Worm (Caenorhabditis elegans): ENCODE data around the gene npp-25.

The npp-25 gene

DNA sequence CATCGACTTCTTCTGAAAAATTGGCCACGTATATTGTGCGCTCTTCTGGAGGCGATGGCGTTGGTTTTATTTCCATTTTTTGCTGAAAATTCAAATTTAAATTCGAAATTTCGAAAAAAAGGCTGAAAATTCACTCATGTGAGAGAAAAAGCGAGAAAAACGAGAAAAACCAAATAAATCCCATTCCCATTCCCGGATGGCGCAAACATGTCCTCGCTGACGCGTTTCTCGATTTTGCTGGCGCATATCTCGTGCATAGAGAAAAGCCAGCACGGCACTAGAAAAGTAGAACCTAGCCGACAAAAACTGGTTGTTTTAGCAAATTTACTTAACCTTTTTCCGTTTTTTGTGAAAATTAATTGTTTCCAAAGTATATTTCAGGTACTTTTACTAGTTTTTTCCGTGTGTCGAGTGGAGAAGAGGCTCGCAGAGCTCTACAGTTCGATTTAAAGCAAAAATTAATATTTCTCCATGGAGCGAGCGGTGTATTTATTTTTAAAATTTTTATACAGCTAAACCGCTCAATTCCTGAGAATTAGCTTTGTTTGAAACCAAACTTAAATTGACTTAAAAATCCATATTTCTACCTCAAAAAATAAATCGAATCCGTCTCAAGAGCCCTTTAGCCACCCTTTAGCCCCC is 6.1 kb upstream of the npp-25 start, which contains the start of gene rbm-7 (continued):
- peak; percentile 30 for TF ChIP-seq R02D3.7 (tag; optimal IDR thresholded peaks at IDR 0.05)
- peak; percentile 58 for TF ChIP-seq lin-13 (GFP tag; optimal IDR thresholded peaks at IDR 0.05)
- TF ChIP-seq peb-1 (tag; optimal IDR thresholded peaks at IDR 0.05): no peak
- peak; percentile 81 for TF ChIP-seq gmeb-1 (tag; optimal IDR thresholded peaks at IDR 0.05)
- peak; percentile 67 for TF ChIP-seq lin-11 (tag; optimal IDR thresholded peaks at IDR 0.05)

DNA sequence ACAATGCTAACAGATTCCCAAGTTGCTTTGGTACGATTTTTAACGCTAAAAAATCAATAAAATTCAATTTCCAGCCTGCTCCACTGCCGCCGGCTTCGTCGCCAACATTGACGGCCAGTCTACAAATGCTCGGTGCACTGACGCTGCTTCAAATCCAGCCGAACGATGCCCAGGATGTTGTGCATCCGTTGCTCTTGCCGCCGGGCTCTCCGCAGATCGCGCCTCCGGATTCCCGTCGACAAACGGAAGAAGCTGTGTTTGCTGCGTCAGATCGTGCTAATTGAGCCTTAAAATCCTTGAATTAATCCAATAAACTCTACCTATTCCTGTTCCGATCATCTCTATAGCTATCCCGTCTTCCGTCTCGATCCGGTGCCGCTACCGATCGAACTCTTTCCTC is 5.3 kb upstream of the npp-25 start:
- TF ChIP-seq ama-1 (optimal IDR thresholded peaks at IDR 0.05) (no peak), lin-11 (tag; optimal IDR thresholded peaks at IDR 0.05) (no peak), skn-1 (tag; optimal IDR thresholded peaks at IDR 0.05) (no peak), lin-13 (GFP tag; optimal IDR thresholded peaks at IDR 0.05) (no peak), ZK546.5 (tag; optimal IDR thresholded peaks at IDR 0.05) (no peak), C34F6.9 (tag; optimal IDR thresholded peaks at IDR 0.05) (no peak), R02D3.7 (tag; optimal IDR thresholded peaks at IDR 0.05) (no peak), Y55F3AM.14 (GFP tag; optimal IDR thresholded peaks at IDR 0.05) (no peak), mab-5 (tag; optimal IDR thresholded peaks at IDR 0.05) (no peak), gmeb-1 (tag; optimal IDR thresholded peaks at IDR 0.05) (no peak), elt-1 (tag; optimal IDR thresholded peaks at IDR 0.05) (no peak), nhr-6 (tag; optimal IDR thresholded peaks at IDR 0.05) (no peak), snpc-4 (tag; optimal IDR thresholded peaks at IDR 0.05) (no peak), unc-39 (tag; optimal IDR thresholded peaks at IDR 0.05) (no peak), sma-3 (GFP tag; optimal IDR thresholded peaks at IDR 0.05) (no peak), alr-1 (tag; optimal IDR thresholded peaks at IDR 0.05) (no peak), unc-55 (GFP tag; optimal IDR thresholded peaks at IDR 0.05) (no peak), sem-4 (tag; optimal IDR thresholded peaks at IDR 0.05) (no peak), fos-1 (tag; optimal IDR thresholded peaks at IDR 0.05) (no peak)

DNA sequence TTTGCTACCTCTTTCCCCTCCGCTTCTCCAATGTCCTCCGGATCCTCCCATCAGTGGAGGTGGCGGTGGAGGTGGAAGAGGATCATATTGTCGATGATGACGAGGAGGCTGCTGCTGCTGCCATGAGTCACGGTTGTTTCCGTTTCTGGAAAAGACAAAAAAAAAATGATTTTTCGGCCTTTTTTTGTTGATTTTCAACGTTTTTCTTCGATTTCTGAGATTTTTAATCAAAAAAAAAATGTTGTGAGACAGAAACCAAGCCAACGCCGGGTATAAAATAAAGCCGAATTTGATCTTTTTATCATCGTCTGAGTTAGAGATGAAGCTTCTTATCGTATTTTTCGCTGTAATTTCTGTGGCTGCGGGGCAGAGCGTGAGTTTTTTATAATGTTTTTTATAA is 3.8 kb upstream of the npp-25 start, which contains the start of gene Y37D8A.19:
Gene Y37D8A.19 (plus strand): TSS at position 301 of the 400 bp plus-strand sequence.
- TF ChIP-seq elt-3 (tag; optimal IDR thresholded peaks at IDR 0.05) (no peak), mdl-1 (tag; optimal IDR thresholded peaks at IDR 0.05) (no peak), lin-13 (GFP tag; optimal IDR thresholded peaks at IDR 0.05) (no peak), dmd-4 (tag; optimal IDR thresholded peaks at IDR 0.05) (no peak), sma-3 (GFP tag; optimal IDR thresholded peaks at IDR 0.05) (no peak), nhr-6 (tag; optimal IDR thresholded peaks at IDR 0.05) (no peak), blmp-1 (tag; optimal IDR thresholded peaks at IDR 0.05; ENCODE audit: insufficient read depth) (no peak), fos-1 (tag; optimal IDR thresholded peaks at IDR 0.05) (no peak), egl-27 (tag; optimal IDR thresholded peaks at IDR 0.05) (no peak), nhr-12 (tag; optimal IDR thresholded peaks at IDR 0.05) (no peak), skn-1 (tag; optimal IDR thresholded peaks at IDR 0.05) (no peak), F13H6.1 (tag; optimal IDR thresholded peaks at IDR 0.05) (no peak)

DNA sequence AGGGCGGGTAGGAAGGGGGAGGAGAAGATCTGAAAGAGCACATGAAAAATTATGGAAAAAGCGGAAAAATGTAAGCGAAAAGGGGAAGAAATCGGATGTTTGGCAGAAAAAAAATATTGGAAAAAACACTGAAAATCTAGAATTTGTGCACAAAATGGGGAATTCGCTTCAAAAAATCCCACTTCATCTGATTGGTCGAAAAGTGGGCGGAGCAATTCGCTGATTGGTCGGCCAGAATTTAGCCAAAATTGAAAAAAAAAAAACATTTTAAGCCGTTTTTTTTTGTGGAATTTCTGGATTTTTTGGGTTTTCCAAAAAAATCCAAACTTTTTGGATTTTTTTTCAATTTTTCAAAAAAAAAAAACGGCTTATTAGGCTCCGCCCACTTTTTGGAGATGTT is 5.0 kb downstream of the npp-25 start:
- TF ChIP-seq nhr-237 (tag; optimal IDR thresholded peaks at IDR 0.05) (no peak), sma-9 (GFP tag; optimal IDR thresholded peaks at IDR 0.05) (no peak), sma-9 (tag; optimal IDR thresholded peaks at IDR 0.05) (no peak), ztf-4 (tag; optimal IDR thresholded peaks at IDR 0.05) (no peak), blmp-1 (tag; optimal IDR thresholded peaks at IDR 0.05; ENCODE audit: insufficient read depth) (no peak), ama-1 (optimal IDR thresholded peaks at IDR 0.05) (no peak), lsy-2 (tag; optimal IDR thresholded peaks at IDR 0.05) (no peak), C34F6.9 (tag; optimal IDR thresholded peaks at IDR 0.05) (no peak), lin-11 (tag; optimal IDR thresholded peaks at IDR 0.05) (no peak), nhr-77 (tag; optimal IDR thresholded peaks at IDR 0.05) (no peak)

DNA sequence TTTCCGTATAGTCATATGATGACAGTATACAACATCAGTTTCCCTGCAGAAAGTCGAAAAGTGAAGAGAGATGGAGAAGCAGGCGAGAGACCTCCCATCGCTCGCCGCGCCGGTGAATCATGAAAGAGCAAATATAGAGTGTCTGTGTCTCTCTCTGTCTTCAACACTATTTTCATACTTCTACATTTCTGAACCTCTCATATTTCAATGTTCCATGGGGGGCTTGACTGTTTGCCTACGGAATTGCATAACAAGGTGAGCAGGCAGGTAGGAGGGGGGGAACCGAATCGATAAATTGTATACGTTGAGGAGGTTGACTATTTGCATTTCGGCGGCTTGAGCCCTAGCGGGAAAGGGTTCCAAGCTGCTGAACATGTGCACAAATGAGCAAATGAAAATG is 5.9 kb downstream of the npp-25 start:
- TF ChIP-seq mdl-1 (tag; optimal IDR thresholded peaks at IDR 0.05) (no peak), nhr-129 (tag; optimal IDR thresholded peaks at IDR 0.05) (peak; percentile 59), gmeb-1 (tag; optimal IDR thresholded peaks at IDR 0.05) (peak; percentile 15), F13H6.1 (tag; optimal IDR thresholded peaks at IDR 0.05) (peak; percentile 63), fos-1 (tag; optimal IDR thresholded peaks at IDR 0.05) (peak; percentile 95)

Measured in whole organism, L2 larva.